In the genomic region with DNA sequence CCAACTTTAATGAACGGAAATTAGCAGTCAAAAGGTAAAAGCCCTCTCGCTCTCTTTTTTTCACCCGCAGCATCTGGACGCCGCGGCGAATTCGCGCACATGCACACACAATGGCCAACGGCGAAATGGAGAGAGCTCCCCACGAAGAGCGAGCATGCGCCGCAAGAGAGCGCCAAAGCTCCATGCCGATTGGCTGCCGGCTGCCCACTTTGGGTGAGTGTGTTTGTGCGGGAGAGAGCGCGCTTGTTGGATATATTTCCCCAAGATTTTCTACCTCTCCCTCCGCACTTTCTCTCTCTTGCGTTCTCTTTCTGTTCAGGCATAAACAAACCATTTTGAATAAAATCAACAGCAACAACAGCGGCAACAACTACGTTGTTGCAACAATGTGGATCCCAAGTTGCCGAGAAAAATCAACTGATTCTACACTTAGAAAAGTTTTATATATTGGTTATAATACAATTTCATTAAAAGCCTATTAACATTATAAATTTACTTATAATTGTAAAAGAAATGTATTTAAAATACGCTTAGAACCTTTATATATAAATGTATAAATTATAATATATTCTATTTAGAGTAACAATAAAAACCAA, we compare ENCODE assay signal across 2 fruit fly cellular contexts.
TF ChIP-seq lines count a peak whose summit lies in the region.

No protein-coding gene starts in this region.

TF ChIP-seq in whole organism, embryonic, 481 proteins besides CTCF, POLR2A, EP300 and RAD21 (continued from another document and continues in another):
- no peak for TF ChIP-seq CG14710 (tag; optimal IDR thresholded peaks at IDR 0.05; lab: Kevin White, UChicago)
- TF ChIP-seq CG4854 (GFP tag; optimal IDR thresholded peaks at IDR 0.05; lab: Kevin White, UChicago): no peak
- no peak for TF ChIP-seq sob (GFP tag; IDR thresholded peaks at IDR 0.05; lab: Robert Waterston, UW)
- TF ChIP-seq lilli (GFP tag; optimal IDR thresholded peaks at IDR 0.05; lab: Kevin White, UChicago): no peak
- no peak for TF ChIP-seq psq (GFP tag; optimal IDR thresholded peaks at IDR 0.05; lab: Kevin White, UChicago)
- TF ChIP-seq Stat92E (GFP tag; optimal IDR thresholded peaks at IDR 0.05; lab: Kevin White, UChicago): no peak
- no peak for TF ChIP-seq HLH3B (GFP tag; IDR thresholded peaks at IDR 0.05; lab: Robert Waterston, UW)
- TF ChIP-seq Deaf1 (tag; optimal IDR thresholded peaks at IDR 0.05; lab: Kevin White, UChicago): no peak
- TF ChIP-seq ato (GFP tag; IDR thresholded peaks at IDR 0.05; lab: Robert Waterston, UW; ENCODE audit: partially characterized antibody): no peak
- TF ChIP-seq lov (optimal IDR thresholded peaks at IDR 0.05; lab: Kevin White, UChicago): no peak
- no peak for TF ChIP-seq lov (GFP tag; IDR thresholded peaks at IDR 0.05; lab: Robert Waterston, UW)
- no peak for TF ChIP-seq CG3726 (GFP tag; IDR thresholded peaks at IDR 0.05; lab: Robert Waterston, UW)
- no peak for TF ChIP-seq CG12659 (GFP tag; optimal IDR thresholded peaks at IDR 0.05; lab: Kevin White, UChicago)
- no peak for TF ChIP-seq TFAM (GFP tag; optimal IDR thresholded peaks at IDR 0.05; lab: Kevin White, UChicago)
- no peak for TF ChIP-seq CG16863 (GFP tag; optimal IDR thresholded peaks at IDR 0.05; lab: Kevin White, UChicago)
- TF ChIP-seq Ets97D (GFP tag; optimal IDR thresholded peaks at IDR 0.05; lab: Kevin White, UChicago): no peak
- no peak for TF ChIP-seq Ravus (GFP tag; IDR thresholded peaks at IDR 0.05; lab: Robert Waterston, UW)
- TF ChIP-seq CG10959 (GFP tag; IDR thresholded peaks at IDR 0.05; lab: Robert Waterston, UW): no peak
- no peak for TF ChIP-seq CG15696 (tag; optimal IDR thresholded peaks at IDR 0.05; lab: Kevin White, UChicago)
- TF ChIP-seq CG34422 (GFP tag; IDR thresholded peaks at IDR 0.05; lab: Robert Waterston, UW): no peak
- TF ChIP-seq CG8281 (tag; optimal IDR thresholded peaks at IDR 0.05; lab: Kevin White, UChicago): no peak
- TF ChIP-seq nau (GFP tag; optimal IDR thresholded peaks at IDR 0.05; lab: Kevin White, UChicago): no peak
- no peak for TF ChIP-seq lab (GFP tag; optimal IDR thresholded peaks at IDR 0.05; lab: Kevin White, UChicago)
- TF ChIP-seq fru (optimal IDR thresholded peaks at IDR 0.05; lab: Kevin White, UChicago): no peak
- no peak for TF ChIP-seq CG1647 (GFP tag; optimal IDR thresholded peaks at IDR 0.05; lab: Kevin White, UChicago)
- no peak for TF ChIP-seq pum (GFP tag; optimal IDR thresholded peaks at IDR 0.05; lab: Kevin White, UChicago)
- no peak for TF ChIP-seq kni (GFP tag; optimal IDR thresholded peaks at IDR 0.05; lab: Kevin White, UChicago)
- TF ChIP-seq CG12155 (GFP tag; optimal IDR thresholded peaks at IDR 0.05; lab: Kevin White, UChicago): no peak
- no peak for TF ChIP-seq Doc2 (GFP tag; IDR thresholded peaks at IDR 0.05; lab: Robert Waterston, UW)
- no peak for TF ChIP-seq CG32772 (GFP tag; IDR thresholded peaks at IDR 0.05; lab: Robert Waterston, UW)
- peak; percentile 31 for TF ChIP-seq CG18262 (tag; optimal IDR thresholded peaks at IDR 0.05; lab: Kevin White, UChicago)
- TF ChIP-seq ase (GFP tag; IDR thresholded peaks at IDR 0.05; lab: Robert Waterston, UW): no peak
- peak; percentile 98 for TF ChIP-seq Nf-YC (tag; optimal IDR thresholded peaks at IDR 0.05; lab: Kevin White, UChicago)
- no peak for TF ChIP-seq tna (GFP tag; IDR thresholded peaks at IDR 0.05; lab: Robert Waterston, UW; ENCODE audit: partially characterized antibody)
- no peak for TF ChIP-seq croc (GFP tag; conservative IDR thresholded peaks at IDR 0.05; lab: Robert Waterston, UW)
- peak in 1 of 3 experiments; percentile 1 for TF ChIP-seq lola (GFP tag; optimal IDR thresholded peaks at IDR 0.05; lab: Kevin White, UChicago)
- no peak for TF ChIP-seq fd102C (GFP tag; optimal IDR thresholded peaks at IDR 0.05; lab: Kevin White, UChicago)
- TF ChIP-seq CG4404 (GFP tag; IDR thresholded peaks at IDR 0.05; lab: Robert Waterston, UW): no peak
- TF ChIP-seq oc (tag; optimal IDR thresholded peaks at IDR 0.05; lab: Kevin White, UChicago): peak; percentile 20
- peak; percentile 7; the same call in 1 of the 2 replicates for TF ChIP-seq chm (GFP tag; IDR thresholded peaks at IDR 0.05; lab: Robert Waterston, UW)
- no peak for TF ChIP-seq CG10431 (GFP tag; optimal IDR thresholded peaks at IDR 0.05; lab: Kevin White, UChicago)
- TF ChIP-seq CG4360 (GFP tag; IDR thresholded peaks at IDR 0.05; lab: Robert Waterston, UW): no peak
- no peak for TF ChIP-seq Bdp1 (GFP tag; optimal IDR thresholded peaks at IDR 0.05; lab: Kevin White, UChicago)
- TF ChIP-seq CG8089 (GFP tag; optimal IDR thresholded peaks at IDR 0.05; lab: Kevin White, UChicago): no peak
- no peak for TF ChIP-seq CkIIα-i1 (GFP tag; IDR thresholded peaks at IDR 0.05; lab: Robert Waterston, UW)
- no peak for TF ChIP-seq fd3F (GFP tag; optimal IDR thresholded peaks at IDR 0.05; lab: Kevin White, UChicago)
- TF ChIP-seq Nf-YA (GFP tag; IDR thresholded peaks at IDR 0.05; lab: Robert Waterston, UW): peak; percentile 83
- TF ChIP-seq CG12071 (GFP tag; optimal IDR thresholded peaks at IDR 0.05; lab: Kevin White, UChicago): no peak
- TF ChIP-seq CG11456 (GFP tag; IDR thresholded peaks at IDR 0.05; lab: Robert Waterston, UW): no peak
- no peak for TF ChIP-seq CG7372 (GFP tag; IDR thresholded peaks at IDR 0.05; lab: Robert Waterston, UW)
- no peak for TF ChIP-seq ATbp (GFP tag; optimal IDR thresholded peaks at IDR 0.05; lab: Kevin White, UChicago)
- TF ChIP-seq CG1024 (GFP tag; IDR thresholded peaks at IDR 0.05; lab: Robert Waterston, UW): no peak
- peak; percentile 1 for TF ChIP-seq Jarid2 (GFP tag; optimal IDR thresholded peaks at IDR 0.05; lab: Kevin White, UChicago)
- TF ChIP-seq CoRest (tag; optimal IDR thresholded peaks at IDR 0.05; lab: Kevin White, UChicago): no peak
- TF ChIP-seq Ssrp (tag; optimal IDR thresholded peaks at IDR 0.05; lab: Kevin White, UChicago): no peak
- TF ChIP-seq dmrt99B (tag; optimal IDR thresholded peaks at IDR 0.05; lab: Kevin White, UChicago): peak; percentile 4
- no peak for TF ChIP-seq CG8765 (GFP tag; IDR thresholded peaks at IDR 0.05; lab: Robert Waterston, UW)
- TF ChIP-seq CG10979 (tag; optimal IDR thresholded peaks at IDR 0.05; lab: Kevin White, UChicago): peak; percentile 14
- no peak for TF ChIP-seq CG1602 (GFP tag; optimal IDR thresholded peaks at IDR 0.05; lab: Kevin White, UChicago)
- no peak for TF ChIP-seq mam (GFP tag; optimal IDR thresholded peaks at IDR 0.05; lab: Kevin White, UChicago)
- TF ChIP-seq yki (optimal IDR thresholded peaks at IDR 0.05; lab: Kevin White, UChicago): peak; percentile 61
- TF ChIP-seq CG12299 (tag; optimal IDR thresholded peaks at IDR 0.05; lab: Kevin White, UChicago): no peak
- no peak for TF ChIP-seq CG32532 (GFP tag; IDR thresholded peaks at IDR 0.05; lab: Robert Waterston, UW)
- TF ChIP-seq CG13287 (GFP tag; IDR thresholded peaks at IDR 0.05; lab: Robert Waterston, UW; ENCODE audit: partially characterized antibody): peak; percentile 29; the same call in 1 of the 2 replicates
- no peak for TF ChIP-seq CG2889 (GFP tag; IDR thresholded peaks at IDR 0.05; lab: Robert Waterston, UW)
- peak; percentile 23 for TF ChIP-seq CG7839 (tag; optimal IDR thresholded peaks at IDR 0.05; lab: Kevin White, UChicago)

TF ChIP-seq in whole organism, prepupa, 60 proteins besides CTCF, POLR2A, EP300 and RAD21 (continued from another document):
- TF ChIP-seq CG4318 (GFP tag; optimal IDR thresholded peaks at IDR 0.05; lab: Kevin White, UChicago) (no peak), topi (GFP tag; optimal IDR thresholded peaks at IDR 0.05; lab: Kevin White, UChicago) (no peak), acj6 (GFP tag; optimal IDR thresholded peaks at IDR 0.05; lab: Kevin White, UChicago) (no peak), fkh (GFP tag; optimal IDR thresholded peaks at IDR 0.05; lab: Kevin White, UChicago) (no peak), lz (GFP tag; optimal IDR thresholded peaks at IDR 0.05; lab: Kevin White, UChicago) (no peak)
